Worm (Caenorhabditis elegans) whole organism, young adult: ENCODE measurements around the gene thn-1.
A peak's percentile ranks its signal among the peaks of the same experiment; 100 is the strongest.

Experiments used
- B0019.2 ChIP-seq: fragments of 200-800 bp; sonication (Bioruptor generic); conservative IDR thresholded peaks from 2 replicates; pipeline ENCODE4 v1.3.6; 2022; ENCODE audit warnings: missing genetic modification reagents, missing genetic modification characterization, missing compliant biosample characterization
- B0336.3 ChIP-seq: fragments of 200-800 bp; sonication (Bioruptor generic); IDR thresholded peaks from 2 replicates; pipeline ENCODE4 v1.3.6; 2022; ENCODE audit warnings: missing genetic modification characterization, missing compliant biosample characterization
- F22D6.2 ChIP-seq: sonication (generic microtip); optimal IDR thresholded peaks from 2 replicates; lab custom pipeline; 2016; ENCODE audit warnings: mild to moderate bottlenecking, missing genetic modification characterization, missing compliant biosample characterization
- F52B5.7 ChIP-seq: sonication (generic microtip); optimal IDR thresholded peaks from 2 replicates; lab custom pipeline; 2016; ENCODE audit warnings: mild to moderate bottlenecking, missing genetic modification characterization, missing compliant biosample characterization
- K12H6.12 ChIP-seq: fragments of 200-800 bp; sonication (Bioruptor generic); optimal IDR thresholded peaks from 2 replicates; lab custom pipeline; 2018; ENCODE audit warnings: mild to moderate bottlenecking, missing genetic modification characterization, missing compliant biosample characterization
- Y53F4B.3 ChIP-seq: fragments of 200-800 bp; sonication (Bioruptor generic); IDR thresholded peaks from 2 replicates; pipeline ENCODE4 v1.3.6; 2022; ENCODE audit warnings: missing genetic modification reagents, missing genetic modification characterization, missing compliant biosample characterization
- Y67H2A.10 ChIP-seq: fragments of 200-800 bp; sonication (Bioruptor generic); conservative IDR thresholded peaks from 2 replicates; pipeline ENCODE4 v1.3.6; 2022; ENCODE audit warnings: missing genetic modification reagents, missing genetic modification characterization, missing compliant biosample characterization
- Y79H2A.3 ChIP-seq: fragments of 200-800 bp; sonication (Bioruptor generic); conservative IDR thresholded peaks from 2 replicates; pipeline ENCODE4 v1.3.6; 2022; ENCODE audit warnings: missing genetic modification reagents, missing genetic modification characterization, missing compliant biosample characterization
- ZK185.1 ChIP-seq: sonication (generic microtip); optimal IDR thresholded peaks from 2 replicates; lab custom pipeline; 2016; ENCODE audit warnings: mild to moderate bottlenecking, missing genetic modification characterization, missing compliant biosample characterization; ENCODE audit not compliant: poor library complexity, severe bottlenecking
- ama-1 ChIP-seq, 3 experiments: fragments of 150-350 bp in 1 of 3; sonication (generic microtip) in 2 of 3; optimal IDR thresholded peaks; 2 replicates each; lab custom pipeline; 2014 to 2018; ENCODE audit warnings: missing biosample characterization in 2 of 3, missing genetic modification characterization in 2 of 3, missing genetic modification reagents in 2 of 3
- aptf-2 ChIP-seq: fragments of 200-800 bp; sonication (Bioruptor generic); conservative IDR thresholded peaks from 2 replicates; pipeline ENCODE4 v1.3.6; 2022; ENCODE audit warnings: missing genetic modification reagents, missing genetic modification characterization, missing compliant biosample characterization
- attf-6 ChIP-seq: fragments of 200-800 bp; sonication (Bioruptor generic); IDR thresholded peaks from 2 replicates; pipeline ENCODE4 v1.3.6; 2022; ENCODE audit warnings: missing genetic modification reagents, missing genetic modification characterization, missing compliant biosample characterization
- bed-1 ChIP-seq: fragments of 200-800 bp; sonication (Bioruptor generic); IDR thresholded peaks from 2 replicates; pipeline ENCODE4 v1.3.6; 2022; ENCODE audit warnings: missing genetic modification reagents, missing genetic modification characterization, missing compliant biosample characterization
- cebp-1 ChIP-seq, 2 experiments: fragments of 200-800 bp in 1 of 2; sonication (Bioruptor generic) in 1 of 2; sonication (generic microtip) in 1 of 2; IDR thresholded peaks in 1 of 2; optimal IDR thresholded peaks in 1 of 2; 2 replicates each; pipeline versions ENCODE4 v1.3.6 to Lab custom; 2017 to 2022; ENCODE audit warnings: missing compliant biosample characterization in 2 of 2, missing genetic modification characterization in 2 of 2, mild to moderate bottlenecking in 1 of 2, missing genetic modification reagents in 1 of 2, moderate library complexity in 1 of 2
- ceh-27 ChIP-seq: fragments of 200-800 bp; sonication (Bioruptor generic); optimal IDR thresholded peaks from 2 replicates; lab custom pipeline; 2018; ENCODE audit warnings: mild to moderate bottlenecking, missing genetic modification characterization, moderate library complexity, missing compliant biosample characterization
- ceh-58 ChIP-seq: fragments of 200-800 bp; sonication (Bioruptor generic); IDR thresholded peaks from 2 replicates; pipeline ENCODE4 v1.3.6; 2022; ENCODE audit warnings: missing genetic modification characterization, missing compliant biosample characterization
- chd-7 ChIP-seq: sonication (generic microtip); optimal IDR thresholded peaks from 2 replicates; lab custom pipeline; 2016; ENCODE audit warnings: mild to moderate bottlenecking, missing genetic modification characterization, moderate library complexity, missing compliant biosample characterization
- dox-1 ChIP-seq: fragments of 200-800 bp; sonication (Bioruptor generic); IDR thresholded peaks from 2 replicates; pipeline ENCODE4 v1.3.6; 2022; ENCODE audit warnings: missing genetic modification reagents, missing genetic modification characterization, missing compliant biosample characterization
- efl-1 ChIP-seq: fragments of 150-350 bp; optimal IDR thresholded peaks from 2 replicates; lab custom pipeline; 2014; ENCODE audit warnings: missing biosample characterization, missing genetic modification reagents, missing genetic modification characterization
- egl-44 ChIP-seq: fragments of 200-800 bp; sonication (Bioruptor generic); IDR thresholded peaks from 2 replicates; pipeline ENCODE4 v1.3.6; 2022; ENCODE audit warnings: missing genetic modification reagents, missing genetic modification characterization, missing compliant biosample characterization
- hlh-26 ChIP-seq: fragments of 200-800 bp; sonication (Bioruptor generic); conservative IDR thresholded peaks from 2 replicates; pipeline ENCODE4 v1.3.6; 2022; ENCODE audit warnings: missing genetic modification reagents, missing genetic modification characterization, missing compliant biosample characterization
- hmg-1.2 ChIP-seq: fragments of 200-800 bp; sonication (Bioruptor generic); IDR thresholded peaks from 2 replicates; pipeline ENCODE4 v1.3.6; 2022; ENCODE audit warnings: missing genetic modification reagents, missing genetic modification characterization, missing compliant biosample characterization
- lag-1 ChIP-seq: fragments of 200-800 bp; sonication (Bioruptor generic); IDR thresholded peaks from 2 replicates; pipeline ENCODE4 v1.3.6; 2022; ENCODE audit warnings: missing genetic modification reagents, missing genetic modification characterization, missing compliant biosample characterization
- let-607 ChIP-seq, 2 experiments: fragments of 200-800 bp in 1 of 2; sonication (Bioruptor generic) in 1 of 2; sonication (generic microtip) in 1 of 2; optimal IDR thresholded peaks; 2 replicates each; lab custom pipeline; 2016 to 2018; ENCODE audit warnings: mild to moderate bottlenecking in 2 of 2, missing compliant biosample characterization in 2 of 2, missing genetic modification characterization in 2 of 2, moderate library complexity in 2 of 2, missing genotype in 1 of 2
- lsl-1 ChIP-seq: fragments of 200-800 bp; sonication (Bioruptor generic); optimal IDR thresholded peaks from 2 replicates; lab custom pipeline; 2018; ENCODE audit warnings: mild to moderate bottlenecking, missing genetic modification characterization, moderate library complexity, missing compliant biosample characterization
- madf-3 ChIP-seq: fragments of 200-800 bp; sonication (Bioruptor generic); IDR thresholded peaks from 2 replicates; pipeline ENCODE4 v1.3.6; 2022; ENCODE audit warnings: missing genetic modification reagents, missing genetic modification characterization, missing compliant biosample characterization
- madf-6 ChIP-seq: fragments of 200-800 bp; sonication (Bioruptor generic); IDR thresholded peaks from 2 replicates; pipeline ENCODE4 v1.3.6; 2022; ENCODE audit warnings: missing genetic modification reagents, missing genetic modification characterization, missing compliant biosample characterization
- mcd-1 ChIP-seq: fragments of 200-800 bp; sonication (Bioruptor generic); IDR thresholded peaks from 2 replicates; pipeline ENCODE4 v1.3.6; 2022; ENCODE audit warnings: missing genetic modification reagents, missing genetic modification characterization, missing compliant biosample characterization
- nfya-1 ChIP-seq: sonication (generic microtip); optimal IDR thresholded peaks from 2 replicates; lab custom pipeline; 2017; ENCODE audit warnings: antibody characterized with exemption, missing compliant biosample characterization, missing genetic modification characterization, borderline replicate concordance; ENCODE audit not compliant: insufficient read depth
- rec-8 ChIP-seq, 2 experiments: sonication (generic microtip); optimal IDR thresholded peaks; 2 replicates each; lab custom pipeline; 2016; ENCODE audit warnings: mild to moderate bottlenecking in 2 of 2, missing genetic modification characterization in 2 of 2, missing genetic modification reagents in 2 of 2, missing genotype in 2 of 2, missing biosample characterization in 1 of 2, missing compliant biosample characterization in 1 of 2, moderate library complexity in 1 of 2
- snpc-1.1 ChIP-seq: sonication (generic microtip); optimal IDR thresholded peaks from 2 replicates; lab custom pipeline; 2017; ENCODE audit warnings: missing genetic modification characterization, mild to moderate bottlenecking, missing compliant biosample characterization, antibody characterized with exemption, moderate library complexity, missing genotype, missing genetic modification reagents; ENCODE audit not compliant: insufficient read depth
- snpc-4 ChIP-seq, 5 experiments: fragments of 150-350 bp in 1 of 5; sonication (generic microtip) in 4 of 5; optimal IDR thresholded peaks; 2 replicates each; lab custom pipeline; 2014 to 2018; ENCODE audit warnings: missing genetic modification characterization in 5 of 5, missing biosample characterization in 3 of 5, antibody characterized with exemption in 2 of 5, mild to moderate bottlenecking in 2 of 5, missing compliant biosample characterization in 2 of 5, missing genotype in 2 of 5, moderate library complexity in 2 of 5, missing genetic modification reagents in 1 of 5
- sptf-2 ChIP-seq: fragments of 200-800 bp; sonication (Bioruptor generic); optimal IDR thresholded peaks from 2 replicates; lab custom pipeline; 2018; ENCODE audit warnings: mild to moderate bottlenecking, missing genetic modification characterization, missing compliant biosample characterization
- tbx-9 ChIP-seq: sonication (generic microtip); optimal IDR thresholded peaks from 2 replicates; lab custom pipeline; 2016; ENCODE audit warnings: borderline replicate concordance, missing genetic modification characterization, inconsistent platforms, missing compliant biosample characterization
- tlf-1 ChIP-seq: fragments of 200-800 bp; sonication (Bioruptor generic); optimal IDR thresholded peaks from 2 replicates; lab custom pipeline; 2018; ENCODE audit warnings: mild to moderate bottlenecking, missing genetic modification characterization, missing compliant biosample characterization
- unc-62 ChIP-seq: fragments of 150-350 bp; optimal IDR thresholded peaks from 2 replicates; lab custom pipeline; 2014; ENCODE audit warnings: missing biosample characterization, missing genetic modification reagents, missing genetic modification characterization
- zfh-2 ChIP-seq: fragments of 200-800 bp; sonication (Bioruptor generic); conservative IDR thresholded peaks from 2 replicates; pipeline ENCODE4 v1.3.6; 2022; ENCODE audit warnings: missing genetic modification reagents, missing genetic modification characterization, missing compliant biosample characterization
- ztf-18 ChIP-seq: sonication (generic microtip); optimal IDR thresholded peaks from 2 replicates; lab custom pipeline; 2016; ENCODE audit warnings: missing genotype, mild to moderate bottlenecking, missing genetic modification characterization, missing compliant biosample characterization

Gene thn-1

ce11 chrIV:12361392-12362092 lies 18.3 kb upstream of the thn-1 start, which contains the start of the genes ccr-4 and ZC518.8 (continued):
- TF ChIP-seq Y53F4B.3 (GFP tag; lab: Robert Waterston, UW), result no peak
- peak; percentile 47; the same call in 1 of the 2 replicates for TF ChIP-seq zfh-2 (GFP tag; lab: Robert Waterston, UW)
- TF ChIP-seq nfya-1 (tag; lab: Kevin White, UChicago), result no peak
- TF ChIP-seq let-607 (tag; optimal IDR thresholded peaks at IDR 0.05; lab: Kevin White, UChicago), result peak; percentile 2 to 76

ce11 chrIV:12364964-12365363 lies 14.9 kb upstream of the thn-1 start:
- TF ChIP-seq ceh-27 (GFP tag; lab: Kevin White, UChicago) (no peak), zfh-2 (GFP tag; lab: Robert Waterston, UW) (peak; percentile 71; the same call in 1 of the 2 replicates), mcd-1 (0 out of 2 replicates have a peak, but pooled peaks have one; percentile 31), F22D6.2 (tag; lab: Kevin White, UChicago) (no peak), chd-7 (tag; lab: Kevin White, UChicago) (no peak), hmg-1.2 (GFP tag; lab: Robert Waterston, UW) (peak; percentile 53), dox-1 (GFP tag; lab: Robert Waterston, UW) (peak; percentile 48; the same call in 1 of the 2 replicates), K12H6.12 (peak; percentile 67), cebp-1 (GFP tag; IDR thresholded peaks at IDR 0.05; lab: Robert Waterston, UW) (0 out of 2 replicates have a peak, but pooled peaks have one; percentile 22), cebp-1 (tag; optimal IDR thresholded peaks at IDR 0.05; lab: Kevin White, UChicago) (no peak), snpc-4 (GFP tag; optimal IDR thresholded peaks at IDR 0.05; lab: Kevin White, UChicago) (no peak), snpc-4 (tag; optimal IDR thresholded peaks at IDR 0.05; lab: Kevin White, UChicago) (peak in 1 of 4 experiments; percentile 15)

ce11 chrIV:12366571-12366970 lies 13.3 kb upstream of the thn-1 start:
- TF ChIP-seq lag-1 (GFP tag; lab: Robert Waterston, UW) (no peak), ama-1 (optimal IDR thresholded peaks at IDR 0.05; lab: Kevin White, UChicago) (no peak), ama-1 (GFP tag; optimal IDR thresholded peaks at IDR 0.05; lab: Kevin White, UChicago) (no peak), efl-1 (GFP tag; lab: Kevin White, UChicago) (no peak), sptf-2 (GFP tag; lab: Kevin White, UChicago) (no peak), tlf-1 (GFP tag; lab: Kevin White, UChicago) (no peak), egl-44 (GFP tag; lab: Robert Waterston, UW) (no peak), rec-8 (tag; optimal IDR thresholded peaks at IDR 0.05; lab: Kevin White, UChicago) (no peak), bed-1 (GFP tag; lab: Robert Waterston, UW) (no peak), lsl-1 (no peak), Y67H2A.10 (GFP tag; lab: Robert Waterston, UW) (no peak)

- TF ChIP-seq attf-6, result peak; percentile 37; the same call in 1 of the 2 replicates
- no peak for TF ChIP-seq tbx-9
- no peak for TF ChIP-seq aptf-2
- no peak; the same call in 1 of the 2 replicates for TF ChIP-seq dox-1 (GFP tag; lab: Robert Waterston, UW)
- no peak for TF ChIP-seq B0019.2 (GFP tag; lab: Robert Waterston, UW)
- peak; percentile 47 for TF ChIP-seq madf-6 (GFP tag; lab: Robert Waterston, UW)
- no peak for TF ChIP-seq hlh-26 (GFP tag; lab: Robert Waterston, UW)
- TF ChIP-seq ceh-58 (GFP tag; lab: Robert Waterston, UW), result no peak
- no peak for TF ChIP-seq unc-62
- 0 out of 2 replicates have a peak, but pooled peaks have one; percentile 37 for TF ChIP-seq Y79H2A.3 (GFP tag; lab: Robert Waterston, UW)
- TF ChIP-seq ZK185.1 (tag; lab: Kevin White, UChicago), result no peak
- TF ChIP-seq cebp-1 (GFP tag; IDR thresholded peaks at IDR 0.05; lab: Robert Waterston, UW), result no peak; the same call in 1 of the 2 replicates
- TF ChIP-seq cebp-1 (tag; optimal IDR thresholded peaks at IDR 0.05; lab: Kevin White, UChicago), result no peak
- TF ChIP-seq madf-3 (GFP tag; lab: Robert Waterston, UW), result peak; percentile 80; the same call in 1 of the 2 replicates
- peak; percentile 49; the same call in 1 of the 2 replicates for TF ChIP-seq B0336.3 (GFP tag; lab: Robert Waterston, UW)
- TF ChIP-seq nfya-1 (tag; lab: Kevin White, UChicago), result no peak
- no peak for TF ChIP-seq ztf-18
- no peak for TF ChIP-seq snpc-1.1 (tag; lab: Kevin White, UChicago)
- TF ChIP-seq F52B5.7, result no peak
Observed at ce11 chrIV:12371340-12371739, 8.5 kb upstream of the thn-1 start.
